Worm (Caenorhabditis elegans) whole organism, L4 larva: ENCODE results near the gene F23F12.13.

ENCODE experiments used
- F10B5.3 ChIP-seq: sonication (generic microtip); optimal IDR thresholded peaks from 2 replicates; lab custom pipeline; 2016; ENCODE audit warnings: mild to moderate bottlenecking, missing genetic modification characterization, missing compliant biosample characterization
- F26F4.8 ChIP-seq: fragments of 200-800 bp; sonication (Bioruptor generic); conservative IDR thresholded peaks from 2 replicates; pipeline ENCODE4 v1.3.6; 2022; ENCODE audit warnings: missing genetic modification characterization, missing compliant biosample characterization
- F44E2.7 ChIP-seq: fragments of 200-800 bp; sonication (Bioruptor generic); IDR thresholded peaks from 2 replicates; pipeline ENCODE4 v2.1.2; 2022; ENCODE audit warnings: missing genetic modification characterization, missing compliant biosample characterization
- Y105C5A.15 ChIP-seq: fragments of 200-800 bp; sonication (Bioruptor generic); IDR thresholded peaks from 2 replicates; pipeline ENCODE4 v1.3.6; 2022; ENCODE audit warnings: missing genetic modification characterization, missing compliant biosample characterization
- ZK546.5 ChIP-seq, 2 experiments: sonication (generic microtip); optimal IDR thresholded peaks; 2 replicates each; lab custom pipeline; 2017; ENCODE audit warnings: missing biosample characterization in 2 of 2, missing genetic modification characterization in 2 of 2
- aha-1 ChIP-seq: fragments of 150-350 bp; peaks from one replicate; lab custom pipeline; 2014; ENCODE audit warnings: missing biosample characterization, missing genetic modification characterization
- aly-2 ChIP-seq: sonication (generic microtip); optimal IDR thresholded peaks from 2 replicates; lab custom pipeline; 2018; ENCODE audit warnings: missing biosample characterization, missing genetic modification characterization
- ceh-20 ChIP-seq: fragments of 200-800 bp; sonication (Bioruptor generic); IDR thresholded peaks from 2 replicates; pipeline ENCODE4 v1.3.6; 2022; ENCODE audit warnings: missing genetic modification reagents, missing genetic modification characterization, missing compliant biosample characterization
- ceh-82 ChIP-seq: sonication (generic microtip); optimal IDR thresholded peaks from 2 replicates; lab custom pipeline; 2017; ENCODE audit warnings: missing biosample characterization, missing genetic modification characterization
- ces-1 ChIP-seq: fragments of 150-350 bp; sonication (generic microtip); optimal IDR thresholded peaks from 4 replicates; lab custom pipeline; 2014; ENCODE audit warnings: missing biosample characterization, missing genetic modification reagents, missing genetic modification characterization
- cey-2 ChIP-seq: sonication (generic microtip); optimal IDR thresholded peaks from 3 replicates; lab custom pipeline; 2017; ENCODE audit warnings: missing genetic modification characterization, mild to moderate bottlenecking, missing compliant biosample characterization, antibody characterized with exemption, borderline replicate concordance; ENCODE audit not compliant: insufficient read depth
- daf-12 ChIP-seq: fragments of 150-350 bp; optimal IDR thresholded peaks from 2 replicates; lab custom pipeline; 2014; ENCODE audit warnings: missing biosample characterization, missing genetic modification reagents, missing genetic modification characterization
- daf-16 ChIP-seq, 3 experiments: sonication (generic microtip); optimal IDR thresholded peaks; 2 replicates each; lab custom pipeline; 2016 to 2017; ENCODE audit warnings: missing genetic modification characterization in 3 of 3, missing genetic modification reagents in 3 of 3, mild to moderate bottlenecking in 2 of 3, missing compliant biosample characterization in 2 of 3, missing biosample characterization in 1 of 3, moderate library complexity in 1 of 3
- daf-19 ChIP-seq: fragments of 200-800 bp; sonication (Bioruptor generic); conservative IDR thresholded peaks from 2 replicates; pipeline ENCODE4 v1.3.6; 2022; ENCODE audit warnings: missing genetic modification characterization, missing compliant biosample characterization
- daf-8 ChIP-seq: fragments of 200-800 bp; sonication (Bioruptor generic); IDR thresholded peaks from 2 replicates; pipeline ENCODE4 v1.3.6; 2022; ENCODE audit warnings: missing genetic modification characterization, missing compliant biosample characterization
- dmd-9 ChIP-seq: fragments of 200-800 bp; sonication (Bioruptor generic); IDR thresholded peaks from 2 replicates; pipeline ENCODE4 v1.3.6; 2022; ENCODE audit warnings: missing genetic modification reagents, missing genetic modification characterization, missing compliant biosample characterization
- egl-27 ChIP-seq: sonication (generic microtip); optimal IDR thresholded peaks from 3 replicates; lab custom pipeline; 2017; ENCODE audit warnings: missing biosample characterization, missing genetic modification reagents, missing genetic modification characterization
- egl-43 ChIP-seq: fragments of 200-800 bp; sonication (Bioruptor generic); IDR thresholded peaks from 2 replicates; pipeline ENCODE4 v1.3.6; 2022; ENCODE audit warnings: missing genetic modification reagents, missing genetic modification characterization, missing compliant biosample characterization
- fos-1 ChIP-seq: fragments of 150-350 bp; optimal IDR thresholded peaks from 2 replicates; lab custom pipeline; 2014; ENCODE audit warnings: missing biosample characterization, missing genetic modification characterization
- hlh-11 ChIP-seq: fragments of 200-800 bp; sonication (Bioruptor generic); optimal IDR thresholded peaks from 2 replicates; lab custom pipeline; 2018; ENCODE audit warnings: mild to moderate bottlenecking, missing genetic modification characterization, missing compliant biosample characterization
- hlh-30 ChIP-seq: sonication (generic microtip); optimal IDR thresholded peaks from 2 replicates; lab custom pipeline; 2017; ENCODE audit warnings: antibody characterized with exemption, mild to moderate bottlenecking, missing genetic modification characterization, missing compliant biosample characterization; ENCODE audit not compliant: insufficient read depth
- jun-1 ChIP-seq: fragments of 150-350 bp; optimal IDR thresholded peaks from 2 replicates; lab custom pipeline; 2014; ENCODE audit warnings: missing biosample characterization, missing genetic modification reagents, missing genetic modification characterization
- lim-7 ChIP-seq: fragments of 200-800 bp; sonication (Bioruptor generic); IDR thresholded peaks from 2 replicates; pipeline ENCODE4 v1.3.6; 2022; ENCODE audit warnings: missing genetic modification characterization, missing compliant biosample characterization
- lin-15B ChIP-seq: fragments of 150-350 bp; sonication (generic microtip); optimal IDR thresholded peaks from 3 replicates; lab custom pipeline; 2014; ENCODE audit warnings: missing biosample characterization, missing genetic modification characterization
- lin-29 ChIP-seq: fragments of 200-800 bp; sonication (Bioruptor generic); IDR thresholded peaks from 2 replicates; pipeline ENCODE4 v1.3.6; 2022; ENCODE audit warnings: missing genetic modification reagents, missing genetic modification characterization, missing compliant biosample characterization
- lir-3 ChIP-seq: sonication (generic microtip); optimal IDR thresholded peaks from 2 replicates; lab custom pipeline; 2016; ENCODE audit warnings: mild to moderate bottlenecking, missing genetic modification characterization, missing compliant biosample characterization
- mdl-1 ChIP-seq, 2 experiments: fragments of 150-350 bp in 1 of 2; sonication (generic microtip) in 1 of 2; optimal IDR thresholded peaks; 2 replicates each; lab custom pipeline; 2014 to 2017; ENCODE audit warnings: missing biosample characterization in 2 of 2, missing genetic modification characterization in 2 of 2
- mdt-29 ChIP-seq: fragments of 200-800 bp; sonication (Bioruptor generic); IDR thresholded peaks from 2 replicates; pipeline ENCODE4 v1.3.6; 2022; ENCODE audit warnings: missing genetic modification reagents, missing genetic modification characterization, missing compliant biosample characterization
- mep-1 ChIP-seq: fragments of 150-350 bp; sonication (generic microtip); optimal IDR thresholded peaks from 3 replicates; lab custom pipeline; 2014; ENCODE audit warnings: missing biosample characterization, missing genetic modification characterization
- mes-2 ChIP-seq: sonication (generic microtip); optimal IDR thresholded peaks from 2 replicates; lab custom pipeline; 2016; ENCODE audit warnings: missing genotype, mild to moderate bottlenecking, missing genetic modification characterization, missing compliant biosample characterization; ENCODE audit not compliant: poor library complexity, severe bottlenecking
- mxl-3 ChIP-seq: fragments of 200-800 bp; sonication (Bioruptor generic); optimal IDR thresholded peaks from 2 replicates; lab custom pipeline; 2018; ENCODE audit warnings: mild to moderate bottlenecking, missing genetic modification characterization, missing compliant biosample characterization
- nhr-102 ChIP-seq: sonication (generic microtip); optimal IDR thresholded peaks from 2 replicates; lab custom pipeline; 2016; ENCODE audit warnings: mild to moderate bottlenecking, missing genetic modification characterization, moderate library complexity, missing compliant biosample characterization
- nhr-11 ChIP-seq: fragments of 150-350 bp; optimal IDR thresholded peaks from 2 replicates; lab custom pipeline; 2014; ENCODE audit warnings: missing biosample characterization, missing genetic modification characterization
- nhr-111 ChIP-seq: fragments of 200-800 bp; sonication (Bioruptor generic); optimal IDR thresholded peaks from 2 replicates; lab custom pipeline; 2018; ENCODE audit warnings: mild to moderate bottlenecking, missing genetic modification characterization, missing compliant biosample characterization
- nhr-41 ChIP-seq: fragments of 200-800 bp; sonication (Bioruptor generic); IDR thresholded peaks from 2 replicates; pipeline ENCODE4 v1.3.6; 2022; ENCODE audit warnings: missing genetic modification reagents, missing genetic modification characterization, missing compliant biosample characterization
- nhr-42 ChIP-seq: fragments of 200-800 bp; sonication (Bioruptor generic); IDR thresholded peaks from 2 replicates; pipeline ENCODE4 v1.3.6; 2022; ENCODE audit warnings: missing genetic modification characterization, missing compliant biosample characterization
- nhr-6 ChIP-seq: fragments of 150-350 bp; optimal IDR thresholded peaks from 2 replicates; lab custom pipeline; 2014; ENCODE audit warnings: missing biosample characterization, missing genetic modification characterization
- php-3 ChIP-seq: fragments of 200-800 bp; sonication (Bioruptor generic); IDR thresholded peaks from 2 replicates; pipeline ENCODE4 v1.3.6; 2022; ENCODE audit warnings: missing genetic modification reagents, missing genetic modification characterization, missing compliant biosample characterization
- saeg-2 ChIP-seq: fragments of 200-800 bp; sonication (Bioruptor generic); IDR thresholded peaks from 2 replicates; pipeline ENCODE4 v1.3.6; 2022; ENCODE audit warnings: missing genetic modification reagents, missing genetic modification characterization, missing compliant biosample characterization
- skn-1 ChIP-seq: fragments of 150-350 bp; optimal IDR thresholded peaks from 2 replicates; lab custom pipeline; 2014; ENCODE audit warnings: missing biosample characterization, missing genetic modification characterization
- snpc-1.2 ChIP-seq: fragments of 200-800 bp; sonication (Bioruptor generic); IDR thresholded peaks from 2 replicates; pipeline ENCODE4 v1.3.6; 2022; ENCODE audit warnings: missing genetic modification reagents, missing genetic modification characterization, missing compliant biosample characterization
- spr-3 ChIP-seq: fragments of 200-800 bp; sonication (Bioruptor generic); optimal IDR thresholded peaks from 2 replicates; lab custom pipeline; 2018; ENCODE audit warnings: mild to moderate bottlenecking, missing genetic modification characterization, missing compliant biosample characterization
- tra-1 ChIP-seq: fragments of 200-800 bp; sonication (Bioruptor generic); IDR thresholded peaks from 2 replicates; pipeline ENCODE4 v1.3.6; 2022; ENCODE audit warnings: missing genetic modification reagents, missing genetic modification characterization, missing compliant biosample characterization
- unc-130 ChIP-seq: sonication (generic microtip); optimal IDR thresholded peaks from 2 replicates; lab custom pipeline; 2016; ENCODE audit warnings: missing genetic modification reagents, missing genetic modification characterization, missing compliant biosample characterization
- vab-7 ChIP-seq: fragments of 200-800 bp; sonication (Bioruptor generic); IDR thresholded peaks from 2 replicates; pipeline ENCODE4 v1.3.6; 2022; ENCODE audit warnings: missing genetic modification reagents, missing genetic modification characterization, missing compliant biosample characterization
- zfp-2 ChIP-seq: sonication (generic microtip); optimal IDR thresholded peaks from 2 replicates; lab custom pipeline; 2016; ENCODE audit warnings: mild to moderate bottlenecking, missing genetic modification characterization, missing compliant biosample characterization
- zip-2 ChIP-seq: fragments of 150-350 bp; optimal IDR thresholded peaks from 2 replicates; lab custom pipeline; 2014; ENCODE audit warnings: missing biosample characterization, missing genetic modification characterization
- ztf-11 ChIP-seq: fragments of 150-350 bp; optimal IDR thresholded peaks from 2 replicates; lab custom pipeline; 2014; ENCODE audit warnings: missing biosample characterization, missing genetic modification characterization

The F23F12.13 gene

ce11 chrIII:6447521-6447920 is 48.0 kb upstream of the F23F12.13 start (continued):
- TF ChIP-seq tra-1 (GFP tag; lab: Robert Waterston, UW) (peak; percentile 82), mdt-29 (GFP tag; lab: Robert Waterston, UW) (no peak), mes-2 (tag; lab: Kevin White, UChicago) (peak; percentile 52), cey-2 (tag; lab: Kevin White, UChicago) (peak; percentile 24), daf-19 (GFP tag; lab: Robert Waterston, UW) (no peak), lin-29 (GFP tag; lab: Robert Waterston, UW) (no peak), daf-16 (GFP tag; optimal IDR thresholded peaks at IDR 0.05; lab: Kevin White, UChicago) (peak; percentile 51 to 55), daf-16 (tag; optimal IDR thresholded peaks at IDR 0.05; lab: Kevin White, UChicago) (peak; percentile 57), hlh-30 (tag; lab: Kevin White, UChicago) (peak; percentile 82), jun-1 (peak; percentile 36), php-3 (GFP tag; lab: Robert Waterston, UW) (no peak), daf-12 (tag; lab: Kevin White, UChicago) (no peak), ceh-82 (tag; lab: Kevin White, UChicago) (no peak), unc-130 (GFP tag; lab: Kevin White, UChicago) (no peak), nhr-11 (tag; lab: Kevin White, UChicago) (peak; percentile 78), ztf-11 (tag; lab: Kevin White, UChicago) (no peak), lir-3 (tag; lab: Kevin White, UChicago) (no peak), mdl-1 (tag; optimal IDR thresholded peaks at IDR 0.05; lab: Kevin White, UChicago) (peak; percentile 57 to 93), F44E2.7 (no peak), Y105C5A.15 (no peak), zfp-2 (no peak), egl-27 (tag; lab: Kevin White, UChicago) (no peak), egl-43 (no peak), daf-8 (GFP tag; lab: Robert Waterston, UW) (no peak), ceh-20 (GFP tag; lab: Robert Waterston, UW) (no peak), mep-1 (peak; percentile 61), saeg-2 (no peak), lim-7 (GFP tag; lab: Robert Waterston, UW) (no peak), nhr-6 (peak; percentile 33), aly-2 (no peak), aha-1 (tag; lab: Kevin White, UChicago) (peak; percentile 98), ces-1 (no peak), vab-7 (no peak)

ce11 chrIII:6449854-6450253 is 45.6 kb upstream of the F23F12.13 start:
- no peak for TF ChIP-seq skn-1
- TF ChIP-seq dmd-9, result no peak
- no peak for TF ChIP-seq hlh-11 (tag; lab: Kevin White, UChicago)
- TF ChIP-seq lin-15B, result no peak
- TF ChIP-seq spr-3 (GFP tag; lab: Kevin White, UChicago), result no peak
- TF ChIP-seq F26F4.8 (GFP tag; lab: Robert Waterston, UW), result no peak
- TF ChIP-seq nhr-102 (tag; lab: Kevin White, UChicago), result peak; percentile 4
- TF ChIP-seq aha-1 (tag; lab: Kevin White, UChicago), result peak; percentile 96
- TF ChIP-seq, all 104 proteins: peak for 2

ce11 chrIII:6450596-6450995 is 44.9 kb upstream of the F23F12.13 start, which contains the start of gene T26A5.6:
TSS of gene T26A5.6 (minus strand) at chrIII:6450696.
- TF ChIP-seq zip-2 (tag; lab: Kevin White, UChicago) (no peak), fos-1 (tag; lab: Kevin White, UChicago) (no peak), nhr-41 (GFP tag; lab: Robert Waterston, UW) (no peak), egl-43 (no peak), snpc-1.2 (no peak), php-3 (GFP tag; lab: Robert Waterston, UW) (no peak), mxl-3 (GFP tag; lab: Kevin White, UChicago) (no peak), F10B5.3 (tag; lab: Kevin White, UChicago) (no peak), nhr-111 (GFP tag; lab: Kevin White, UChicago) (no peak), nhr-6 (no peak), nhr-42 (GFP tag; lab: Robert Waterston, UW) (no peak), mes-2 (tag; lab: Kevin White, UChicago) (no peak), ceh-20 (GFP tag; lab: Robert Waterston, UW) (no peak), unc-130 (GFP tag; lab: Kevin White, UChicago) (no peak), ZK546.5 (tag; optimal IDR thresholded peaks at IDR 0.05; lab: Kevin White, UChicago) (no peak)
